Fruit fly (Drosophila melanogaster) whole organism, embryonic: ENCODE results near the gene sage.

Experiments
- ATbp ChIP-seq: fragments of 200-800 bp; sonication (Bioruptor generic); optimal IDR thresholded peaks from 2 replicates; lab custom pipeline; 2017; ENCODE audit warnings: missing biosample characterization, mild to moderate bottlenecking, missing genetic modification characterization, missing genetic modification reagents
- Antp ChIP-seq: fragments of 200-800 bp; sonication (Bioruptor generic); optimal IDR thresholded peaks from 3 replicates; lab custom pipeline; 2016; ENCODE audit warnings: missing biosample characterization, missing genetic modification characterization
- Awh ChIP-seq: fragments of 200-800 bp; sonication (Bioruptor generic); IDR thresholded peaks from 2 replicates; pipeline ENCODE4, ENCODE4 v1.3.6; 2022; ENCODE audit warnings: missing biosample characterization, missing genetic modification characterization
- Blimp-1 ChIP-seq: fragments of 200-800 bp; sonication (Bioruptor generic); optimal IDR thresholded peaks from 3 replicates; lab custom pipeline; 2018; ENCODE audit warnings: missing biosample characterization, missing genetic modification characterization, mild to moderate bottlenecking, moderate library complexity, missing genetic modification reagents
- CG11504 ChIP-seq: fragments of 200-800 bp; sonication (Bioruptor generic); optimal IDR thresholded peaks from 3 replicates; lab custom pipeline; 2019; ENCODE audit warnings: missing biosample characterization, mild to moderate bottlenecking, missing genetic modification characterization, moderate library complexity
- CG14710 ChIP-seq: fragments of 200-800 bp; sonication (Bioruptor generic); optimal IDR thresholded peaks from 3 replicates; lab custom pipeline; 2019; ENCODE audit warnings: missing biosample characterization, mild to moderate bottlenecking, missing genetic modification characterization, moderate library complexity
- CG1529 ChIP-seq: fragments of 200-800 bp; sonication (Bioruptor generic); optimal IDR thresholded peaks from 3 replicates; lab custom pipeline; 2018; ENCODE audit warnings: missing biosample characterization, missing genetic modification characterization
- CG1602 ChIP-seq: fragments of 200-800 bp; sonication (Bioruptor generic); optimal IDR thresholded peaks from 3 replicates; lab custom pipeline; 2016; ENCODE audit warnings: missing biosample characterization, missing genetic modification characterization
- CG1603 ChIP-seq: fragments of 200-800 bp; sonication (Bioruptor generic); optimal IDR thresholded peaks from 2 replicates; lab custom pipeline; 2019; ENCODE audit warnings: missing biosample characterization, mild to moderate bottlenecking, missing genetic modification characterization, moderate library complexity
- CG17385 ChIP-seq: fragments of 200-800 bp; sonication (Bioruptor generic); optimal IDR thresholded peaks from 3 replicates; lab custom pipeline; 2018; ENCODE audit warnings: missing biosample characterization, mild to moderate bottlenecking, missing genetic modification characterization
- CG18011 ChIP-seq: fragments of 200-800 bp; sonication (Bioruptor generic); optimal IDR thresholded peaks from 2 replicates; lab custom pipeline; 2017; ENCODE audit warnings: missing biosample characterization, missing genetic modification characterization, mild to moderate bottlenecking, moderate library complexity, missing genotype
- CG18262 ChIP-seq: fragments of 200-800 bp; optimal IDR thresholded peaks from 3 replicates; lab custom pipeline; 2019; ENCODE audit warnings: missing biosample characterization, mild to moderate bottlenecking, missing genetic modification characterization, moderate library complexity
- CG18599 ChIP-seq: fragments of 200-800 bp; sonication (Bioruptor generic); optimal IDR thresholded peaks from 3 replicates; lab custom pipeline; 2017; ENCODE audit warnings: missing biosample characterization, missing genetic modification characterization, mild to moderate bottlenecking, moderate library complexity, missing genetic modification reagents
- CG2712 ChIP-seq: fragments of 200-800 bp; optimal IDR thresholded peaks from 3 replicates; lab custom pipeline; 2019; ENCODE audit warnings: missing biosample characterization, mild to moderate bottlenecking, missing genetic modification characterization, moderate library complexity
- CG30431 ChIP-seq: fragments of 200-800 bp; sonication (Bioruptor generic); optimal IDR thresholded peaks from 2 replicates; lab custom pipeline; 2017; ENCODE audit warnings: missing biosample characterization, missing genetic modification characterization
- CG3065 ChIP-seq: fragments of 200-800 bp; sonication (Bioruptor generic); optimal IDR thresholded peaks from 2 replicates; lab custom pipeline; 2016; ENCODE audit warnings: missing biosample characterization, missing genetic modification characterization
- CG31441 ChIP-seq: fragments of 200-800 bp; sonication (Bioruptor generic); IDR thresholded peaks from 2 replicates; pipeline ENCODE4 v1.3.6; 2022; ENCODE audit warnings: missing biosample characterization, missing genetic modification characterization
- CG32767 ChIP-seq: fragments of 200-800 bp; sonication (Bioruptor generic); IDR thresholded peaks from 2 replicates; pipeline ENCODE4 v1.3.6; 2022; ENCODE audit warnings: missing biosample characterization, missing genetic modification characterization
- CG4424 ChIP-seq: fragments of 200-800 bp; sonication (Bioruptor generic); optimal IDR thresholded peaks from 3 replicates; lab custom pipeline; 2016; ENCODE audit warnings: missing biosample characterization, missing genetic modification characterization
- CG8924 ChIP-seq: fragments of 200-800 bp; optimal IDR thresholded peaks from 3 replicates; lab custom pipeline; 2019; ENCODE audit warnings: missing biosample characterization, mild to moderate bottlenecking, missing genetic modification characterization, moderate library complexity
- CG9932 ChIP-seq: fragments of 200-800 bp; sonication (Bioruptor generic); IDR thresholded peaks from 2 replicates; pipeline ENCODE4 v1.3.6; 2022; ENCODE audit warnings: missing biosample characterization, missing genetic modification characterization
- Dbx ChIP-seq: fragments of 200-800 bp; sonication (Bioruptor generic); IDR thresholded peaks from 3 replicates; pipeline ENCODE4 v1.3.6; 2022; ENCODE audit warnings: missing biosample characterization, missing genetic modification characterization
- HLH3B ChIP-seq: fragments of 200-800 bp; sonication (Bioruptor generic); IDR thresholded peaks from 2 replicates; pipeline ENCODE4 v1.3.6; 2022; ENCODE audit warnings: missing biosample characterization, missing genetic modification characterization
- HLH54F ChIP-seq: fragments of 200-800 bp; sonication (Bioruptor generic); optimal IDR thresholded peaks from 3 replicates; lab custom pipeline; 2016; ENCODE audit warnings: missing biosample characterization, missing genetic modification characterization
- Med ChIP-seq: fragments of 200-800 bp; sonication (Bioruptor generic); peaks from one replicate; lab custom pipeline; 2016; ENCODE audit warnings: missing biosample characterization, missing genetic modification characterization, mild to moderate bottlenecking, inconsistent platforms, moderate library complexity
- Meics ChIP-seq: fragments of 200-800 bp; sonication (Bioruptor generic); optimal IDR thresholded peaks from 2 replicates; lab custom pipeline; 2017; ENCODE audit warnings: missing biosample characterization, mild to moderate bottlenecking, missing genetic modification characterization
- NC2α ChIP-seq: fragments of 200-800 bp; sonication (Bioruptor generic); optimal IDR thresholded peaks from 2 replicates; lab custom pipeline; 2016; ENCODE audit warnings: missing biosample characterization, missing genetic modification characterization
- Ptx1 ChIP-seq: fragments of 200-800 bp; sonication (Bioruptor generic); IDR thresholded peaks from 2 replicates; pipeline ENCODE4 v1.3.6; 2022; ENCODE audit warnings: missing biosample characterization, missing genetic modification characterization
- ab ChIP-seq: fragments of 200-800 bp; sonication (Bioruptor generic); optimal IDR thresholded peaks from 2 replicates; lab custom pipeline; 2016; ENCODE audit warnings: missing biosample characterization, missing genetic modification characterization
- aop ChIP-seq: fragments of 200-800 bp; sonication (Bioruptor generic); IDR thresholded peaks from 2 replicates; pipeline ENCODE4 v1.3.6; 2022; ENCODE audit warnings: missing biosample characterization, missing genetic modification characterization
- ap ChIP-seq: fragments of 200-800 bp; sonication (Bioruptor generic); IDR thresholded peaks from 2 replicates; pipeline ENCODE4 v1.3.6; 2022; ENCODE audit warnings: missing biosample characterization, missing genetic modification characterization
- ara ChIP-seq: fragments of 200-800 bp; sonication (Bioruptor generic); IDR thresholded peaks from 2 replicates; pipeline ENCODE4 v1.3.6; 2022; ENCODE audit warnings: missing biosample characterization, missing genetic modification characterization
- dysf ChIP-seq: fragments of 200-800 bp; sonication (Bioruptor generic); IDR thresholded peaks from 3 replicates; pipeline ENCODE4 v1.3.6; 2022; ENCODE audit warnings: missing biosample characterization, missing genetic modification characterization
- ewg ChIP-seq: fragments of 200-800 bp; sonication (Bioruptor generic); optimal IDR thresholded peaks from 3 replicates; lab custom pipeline; 2017; ENCODE audit warnings: mild to moderate bottlenecking, missing biosample characterization, missing genetic modification reagents, missing genetic modification characterization
- fd96Cb ChIP-seq: fragments of 200-800 bp; sonication (Bioruptor generic); optimal IDR thresholded peaks from 2 replicates; lab custom pipeline; 2018; ENCODE audit warnings: missing biosample characterization, mild to moderate bottlenecking, missing genetic modification characterization, moderate library complexity
- gsb ChIP-seq: fragments of 200-800 bp; sonication (Bioruptor generic); IDR thresholded peaks from 2 replicates; pipeline ENCODE4 v1.3.6; 2022; ENCODE audit warnings: missing biosample characterization, missing genetic modification characterization
- her ChIP-seq: fragments of 200-800 bp; sonication (Bioruptor generic); optimal IDR thresholded peaks from 2 replicates; lab custom pipeline; 2016; ENCODE audit warnings: missing biosample characterization, missing genetic modification characterization
- insv ChIP-seq, 2 experiments: fragments of 200-800 bp; sonication (Bioruptor generic); optimal IDR thresholded peaks; 3 replicates each; lab custom pipeline; 2016 to 2018; ENCODE audit warnings: missing biosample characterization in 2 of 2, missing genetic modification characterization in 2 of 2
- ken ChIP-seq: fragments of 200-800 bp; sonication (Bioruptor generic); IDR thresholded peaks from 3 replicates; pipeline ENCODE4 v1.3.6; 2022; ENCODE audit warnings: missing biosample characterization, missing genetic modification characterization
- lbe ChIP-seq: fragments of 200-800 bp; sonication (Bioruptor generic); optimal IDR thresholded peaks from 2 replicates; lab custom pipeline; 2016; ENCODE audit warnings: missing biosample characterization, mild to moderate bottlenecking, missing genetic modification characterization
- nmo ChIP-seq: fragments of 200-800 bp; sonication (Bioruptor generic); optimal IDR thresholded peaks from 2 replicates; lab custom pipeline; 2018; ENCODE audit warnings: missing biosample characterization, mild to moderate bottlenecking, missing genetic modification characterization, moderate library complexity
- odd ChIP-seq: fragments of 200-800 bp; sonication (Bioruptor generic); optimal IDR thresholded peaks from 2 replicates; lab custom pipeline; 2017; ENCODE audit warnings: missing biosample characterization, mild to moderate bottlenecking, missing genetic modification characterization
- otp ChIP-seq: fragments of 200-800 bp; sonication (Bioruptor generic); IDR thresholded peaks from 3 replicates; pipeline ENCODE4, ENCODE4 v1.3.6; 2022; ENCODE audit warnings: missing biosample characterization, missing genetic modification characterization
- phol ChIP-seq: fragments of 200-800 bp; sonication (Bioruptor generic); optimal IDR thresholded peaks from 3 replicates; lab custom pipeline; 2018; ENCODE audit warnings: missing biosample characterization, mild to moderate bottlenecking, missing genetic modification characterization, moderate library complexity
- pnt ChIP-seq: fragments of 200-800 bp; sonication (Bioruptor generic); optimal IDR thresholded peaks from 3 replicates; lab custom pipeline; 2016; ENCODE audit warnings: missing biosample characterization, missing genetic modification characterization
- sc ChIP-seq, 3 experiments: fragments of >200 bp in 2 of 3; fragments of 200-800 bp in 1 of 3; sonication (Bioruptor generic) in 1 of 3; optimal IDR thresholded peaks; 2 replicates in 2 of 3; 3 replicates in 1 of 3; lab custom pipeline; 2017; ENCODE audit warnings: mild to moderate bottlenecking in 1 of 3, missing biosample characterization in 1 of 3, missing genetic modification characterization in 1 of 3, missing genetic modification reagents in 1 of 3
- sens ChIP-seq: fragments of 200-800 bp; sonication (Bioruptor generic); peaks from one replicate; lab custom pipeline; 2016; ENCODE audit warnings: missing biosample characterization, missing genetic modification characterization
- sob ChIP-seq: fragments of 200-800 bp; sonication (Bioruptor generic); IDR thresholded peaks from 2 replicates; pipeline ENCODE4 v1.3.6; 2022; ENCODE audit warnings: missing biosample characterization, missing genetic modification characterization
- wek ChIP-seq: fragments of 200-800 bp; sonication (Bioruptor generic); optimal IDR thresholded peaks from 3 replicates; lab custom pipeline; 2018; ENCODE audit warnings: missing biosample characterization, mild to moderate bottlenecking, missing genetic modification characterization, moderate library complexity
- zen ChIP-seq: fragments of 200-800 bp; sonication (Bioruptor generic); optimal IDR thresholded peaks from 3 replicates; lab custom pipeline; 2018; ENCODE audit warnings: missing biosample characterization, mild to moderate bottlenecking, missing genetic modification characterization, moderate library complexity
- zfh2 ChIP-seq: fragments of 200-800 bp; sonication (Bioruptor generic); optimal IDR thresholded peaks from 2 replicates; lab custom pipeline; 2016; ENCODE audit warnings: missing biosample characterization, missing genetic modification characterization

The sage gene

DNA sequence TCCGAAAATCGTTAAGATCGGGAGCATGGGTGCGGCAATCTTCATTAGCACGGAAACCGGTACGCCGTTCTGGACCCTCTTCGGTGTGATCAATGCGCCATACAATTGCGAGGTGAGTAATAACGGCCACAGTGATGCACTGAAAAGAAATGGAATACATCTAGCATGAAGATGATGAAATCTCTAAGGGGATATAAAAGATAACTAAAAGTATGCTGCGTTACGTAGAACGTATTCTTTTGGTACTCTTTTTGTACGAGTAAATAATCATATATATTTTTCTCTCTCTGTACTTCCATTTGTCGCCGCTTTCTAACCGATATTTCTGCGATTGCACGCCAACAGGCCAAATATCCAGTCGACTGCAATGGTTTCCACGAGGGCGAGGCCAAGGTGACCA is 13.1 kb downstream of the sage start (continued):
- no peak for TF ChIP-seq CG18011 (GFP tag; lab: Kevin White, UChicago)
- peak; percentile 22 for TF ChIP-seq CG14710 (tag; lab: Kevin White, UChicago)
- no peak for TF ChIP-seq ab
- TF ChIP-seq insv (GFP tag; optimal IDR thresholded peaks at IDR 0.05; lab: Kevin White, UChicago): no peak
- peak; percentile 54 for TF ChIP-seq CG1603 (tag; lab: Kevin White, UChicago)
- TF ChIP-seq CG31441 (GFP tag; lab: Robert Waterston, UW): 0 out of 2 replicates have a peak, but pooled peaks have one; percentile 36
- TF ChIP-seq sens: peak; percentile 78
- no peak for TF ChIP-seq aop (GFP tag; lab: Robert Waterston, UW)
- TF ChIP-seq Blimp-1 (GFP tag; lab: Kevin White, UChicago): peak; percentile 40
- no peak for TF ChIP-seq zfh2 (GFP tag; lab: Kevin White, UChicago)
- TF ChIP-seq nmo (GFP tag; lab: Kevin White, UChicago): peak; percentile 32
- TF ChIP-seq CG11504 (tag; lab: Kevin White, UChicago): no peak
- TF ChIP-seq odd (GFP tag; lab: Kevin White, UChicago): no peak
- peak; percentile 31 for TF ChIP-seq phol (tag; lab: Kevin White, UChicago)
- TF ChIP-seq CG30431 (GFP tag; lab: Kevin White, UChicago): peak; percentile 35
- no peak for TF ChIP-seq CG1602 (GFP tag; lab: Kevin White, UChicago)
- peak; percentile 45 for TF ChIP-seq CG2712
- TF ChIP-seq lbe (GFP tag; lab: Kevin White, UChicago): peak; percentile 74
- TF ChIP-seq pnt (GFP tag; lab: Kevin White, UChicago): peak; percentile 8
- TF ChIP-seq Awh: 0 out of 2 replicates have a peak, but pooled peaks have one; percentile 45
- no peak for TF ChIP-seq NC2α (GFP tag; lab: Kevin White, UChicago)
- TF ChIP-seq CG18262 (tag; lab: Kevin White, UChicago): peak; percentile 34
- TF ChIP-seq ATbp (GFP tag; lab: Kevin White, UChicago): no peak
- no peak for TF ChIP-seq CG3065 (GFP tag; lab: Kevin White, UChicago)
- TF ChIP-seq CG18599 (GFP tag; lab: Kevin White, UChicago): no peak
- no peak for TF ChIP-seq CG9932 (GFP tag; lab: Robert Waterston, UW)
- peak; percentile 40 for TF ChIP-seq fd96Cb (tag; lab: Kevin White, UChicago)
- peak; percentile 39 for TF ChIP-seq ap (GFP tag; lab: Robert Waterston, UW)
- TF ChIP-seq Dbx (GFP tag; lab: Robert Waterston, UW): no peak
- 0 out of 3 replicates have a peak, but pooled peaks have one; percentile 33 for TF ChIP-seq dysf (GFP tag; lab: Robert Waterston, UW)
- TF ChIP-seq ken: peak; percentile 33; the same call in 1 of the 3 replicates
- 0 out of 2 replicates have a peak, but pooled peaks have one; percentile 17 for TF ChIP-seq CG32767 (GFP tag; lab: Robert Waterston, UW)
- TF ChIP-seq ara (GFP tag; lab: Robert Waterston, UW): peak; percentile 59; the same call in 1 of the 2 replicates
- TF ChIP-seq her (GFP tag; lab: Kevin White, UChicago): no peak
- peak; percentile 45 for TF ChIP-seq zen
- TF ChIP-seq HLH3B (GFP tag; lab: Robert Waterston, UW): peak; percentile 57; the same call in 1 of the 2 replicates
- peak; percentile 78 for TF ChIP-seq Med (GFP tag; lab: Kevin White, UChicago)
- TF ChIP-seq CG1529 (GFP tag; lab: Kevin White, UChicago): no peak
- TF ChIP-seq gsb (GFP tag; lab: Robert Waterston, UW): no peak
- peak; percentile 11 for TF ChIP-seq CG8924
- no peak for TF ChIP-seq sc (optimal IDR thresholded peaks at IDR 0.05; lab: Kevin White, UChicago)
- TF ChIP-seq sc (GFP tag; optimal IDR thresholded peaks at IDR 0.05; lab: Kevin White, UChicago): no peak
- TF ChIP-seq CG4424 (GFP tag; lab: Kevin White, UChicago): peak; percentile 10
- no peak for TF ChIP-seq sob (GFP tag; lab: Robert Waterston, UW)
- no peak for TF ChIP-seq wek (GFP tag; lab: Kevin White, UChicago)
- peak; percentile 41; the same call in 1 of the 3 replicates for TF ChIP-seq otp
- no peak for TF ChIP-seq HLH54F
- peak; percentile 5 for TF ChIP-seq ewg
- peak; percentile 39 for TF ChIP-seq Ptx1
- TF ChIP-seq Antp (GFP tag; lab: Kevin White, UChicago): peak; percentile 14
- TF ChIP-seq Meics (GFP tag; lab: Kevin White, UChicago): no peak
- peak; percentile 25 for TF ChIP-seq CG17385
